Worm (Caenorhabditis elegans) whole organism, L1 larva: ENCODE measurements around the gene H20E11.1.

Experiments used
- C16A3.4 ChIP-seq: fragments of 150-350 bp; optimal IDR thresholded peaks from 2 replicates; lab custom pipeline; 2014; ENCODE audit warnings: missing biosample characterization, missing genetic modification characterization
- F16B12.6 ChIP-seq: fragments of 150-350 bp; optimal IDR thresholded peaks from 2 replicates; lab custom pipeline; 2014; ENCODE audit warnings: missing biosample characterization, missing genetic modification characterization
- aha-1 ChIP-seq: fragments of 150-350 bp; optimal IDR thresholded peaks from 2 replicates; lab custom pipeline; 2014; ENCODE audit warnings: missing biosample characterization, missing genetic modification characterization
- ama-1 ChIP-seq: fragments of 150-350 bp; optimal IDR thresholded peaks from 2 replicates; lab custom pipeline; 2014
- blmp-1 ChIP-seq: fragments of 150-350 bp; optimal IDR thresholded peaks from 2 replicates; lab custom pipeline; 2014; ENCODE audit warnings: missing biosample characterization, missing genetic modification characterization
- ceh-63 ChIP-seq: fragments of 200-800 bp; sonication (Bioruptor generic); optimal IDR thresholded peaks from 2 replicates; lab custom pipeline; 2018; ENCODE audit warnings: mild to moderate bottlenecking, missing genetic modification characterization, missing compliant biosample characterization
- ceh-8 ChIP-seq: fragments of 200-800 bp; sonication (Bioruptor generic); optimal IDR thresholded peaks from 2 replicates; lab custom pipeline; 2018; ENCODE audit warnings: mild to moderate bottlenecking, missing genetic modification characterization, moderate library complexity, missing compliant biosample characterization
- ceh-82 ChIP-seq, 3 experiments: fragments of 150-350 bp in 1 of 3; sonication (generic microtip) in 2 of 3; optimal IDR thresholded peaks; 2 replicates each; lab custom pipeline; 2014 to 2017; ENCODE audit warnings: missing biosample characterization in 3 of 3, missing genetic modification characterization in 3 of 3
- ceh-88 ChIP-seq: fragments of 200-800 bp; sonication (Bioruptor generic); IDR thresholded peaks from 2 replicates; pipeline ENCODE4 v1.3.6; 2022; ENCODE audit warnings: missing genetic modification characterization, missing compliant biosample characterization
- dsc-1 ChIP-seq: sonication (generic microtip); optimal IDR thresholded peaks from 2 replicates; lab custom pipeline; 2016; ENCODE audit warnings: mild to moderate bottlenecking, missing genetic modification characterization, missing compliant biosample characterization
- efl-1 ChIP-seq, 4 experiments: fragments of 150-350 bp; optimal IDR thresholded peaks in 3 of 4; peaks in 1 of 4; 1 replicate in 1 of 4; 2 replicates in 3 of 4; lab custom pipeline; 2014; ENCODE audit warnings: missing biosample characterization in 2 of 4, missing genetic modification characterization in 2 of 4, missing genetic modification reagents in 2 of 4
- elt-3 ChIP-seq, 6 experiments: fragments of 150-350 bp in 1 of 6; sonication (generic microtip); optimal IDR thresholded peaks; 2 replicates each; lab custom pipeline; 2017 to 2018; ENCODE audit warnings: missing biosample characterization in 6 of 6, missing genetic modification characterization in 6 of 6, inconsistent platforms in 1 of 6
- fkh-8 ChIP-seq: sonication (generic microtip); optimal IDR thresholded peaks from 2 replicates; lab custom pipeline; 2016; ENCODE audit warnings: mild to moderate bottlenecking, missing genetic modification characterization, missing compliant biosample characterization
- fos-1 ChIP-seq: fragments of 150-350 bp; optimal IDR thresholded peaks from 2 replicates; lab custom pipeline; 2014; ENCODE audit warnings: missing biosample characterization, missing genetic modification characterization
- hlh-4 ChIP-seq: sonication (generic microtip); optimal IDR thresholded peaks from 2 replicates; lab custom pipeline; 2016; ENCODE audit warnings: mild to moderate bottlenecking, missing genetic modification characterization, missing compliant biosample characterization
- irx-1 ChIP-seq: sonication (generic microtip); optimal IDR thresholded peaks from 2 replicates; lab custom pipeline; 2016; ENCODE audit warnings: missing genetic modification characterization, missing compliant biosample characterization
- isw-1 ChIP-seq: fragments of 200-800 bp; sonication (Bioruptor generic); IDR thresholded peaks from 2 replicates; pipeline ENCODE4 v1.3.6; 2022; ENCODE audit warnings: missing genetic modification characterization, missing compliant biosample characterization
- jun-1 ChIP-seq: fragments of 150-350 bp; optimal IDR thresholded peaks from 2 replicates; lab custom pipeline; 2014; ENCODE audit warnings: missing biosample characterization, missing genetic modification reagents, missing genetic modification characterization
- lin-14 ChIP-seq: fragments of 200-800 bp; sonication (Bioruptor generic); optimal IDR thresholded peaks from 2 replicates; lab custom pipeline; 2018; ENCODE audit warnings: mild to moderate bottlenecking, missing genetic modification characterization, moderate library complexity, missing compliant biosample characterization
- lin-15B ChIP-seq: fragments of 150-350 bp; sonication (generic microtip); optimal IDR thresholded peaks from 3 replicates; lab custom pipeline; 2014; ENCODE audit warnings: missing biosample characterization, missing genetic modification characterization
- lin-35 ChIP-seq, 2 experiments: fragments of 150-350 bp; optimal IDR thresholded peaks; 2 replicates each; lab custom pipeline; 2014; ENCODE audit warnings: missing biosample characterization in 2 of 2, missing genetic modification characterization in 2 of 2, missing genetic modification reagents in 2 of 2
- lin-39 ChIP-seq: fragments of 150-350 bp; optimal IDR thresholded peaks from 2 replicates; lab custom pipeline; 2014; ENCODE audit warnings: missing biosample characterization, missing genetic modification reagents, missing genetic modification characterization
- lir-3 ChIP-seq: sonication (generic microtip); optimal IDR thresholded peaks from 2 replicates; lab custom pipeline; 2016; ENCODE audit warnings: mild to moderate bottlenecking, missing genetic modification characterization, moderate library complexity, missing compliant biosample characterization; ENCODE audit not compliant: poor library complexity
- mef-2 ChIP-seq: fragments of 150-350 bp; optimal IDR thresholded peaks from 2 replicates; lab custom pipeline; 2014; ENCODE audit warnings: missing biosample characterization, missing genetic modification characterization
- nhr-19 ChIP-seq: fragments of 200-800 bp; sonication (Bioruptor generic); conservative IDR thresholded peaks from 2 replicates; pipeline ENCODE4 v1.3.6; 2022; ENCODE audit warnings: missing genetic modification characterization, missing compliant biosample characterization
- nhr-20 ChIP-seq: sonication (generic microtip); optimal IDR thresholded peaks from 2 replicates; lab custom pipeline; 2016; ENCODE audit warnings: mild to moderate bottlenecking, missing genetic modification characterization, missing compliant biosample characterization
- nhr-237 ChIP-seq: fragments of 150-350 bp; optimal IDR thresholded peaks from 2 replicates; lab custom pipeline; 2014; ENCODE audit warnings: missing biosample characterization, missing genetic modification characterization
- nhr-28 ChIP-seq: fragments of 150-350 bp; optimal IDR thresholded peaks from 2 replicates; lab custom pipeline; 2014; ENCODE audit warnings: missing biosample characterization, missing genetic modification characterization
- nhr-71 ChIP-seq: sonication (generic microtip); optimal IDR thresholded peaks from 2 replicates; lab custom pipeline; 2016; ENCODE audit warnings: mild to moderate bottlenecking, missing genetic modification characterization, moderate library complexity, missing compliant biosample characterization
- nhr-85 ChIP-seq: sonication (generic microtip); peaks from one replicate; lab custom pipeline; 2016; ENCODE audit warnings: missing genetic modification characterization, inconsistent platforms, missing compliant biosample characterization
- pax-3 ChIP-seq: fragments of 200-800 bp; sonication (Bioruptor generic); optimal IDR thresholded peaks from 2 replicates; lab custom pipeline; 2018; ENCODE audit warnings: mild to moderate bottlenecking, missing genetic modification characterization, moderate library complexity, missing compliant biosample characterization
- pqm-1 ChIP-seq: sonication (generic microtip); optimal IDR thresholded peaks from 3 replicates; lab custom pipeline; 2017; ENCODE audit warnings: missing biosample characterization, missing genetic modification characterization
- rnt-1 ChIP-seq: sonication (generic microtip); optimal IDR thresholded peaks from 2 replicates; lab custom pipeline; 2016; ENCODE audit warnings: mild to moderate bottlenecking, missing genetic modification characterization, moderate library complexity, missing compliant biosample characterization
- snu-23 ChIP-seq: sonication (generic microtip); optimal IDR thresholded peaks from 2 replicates; lab custom pipeline; 2016; ENCODE audit warnings: missing genetic modification characterization, missing compliant biosample characterization
- unc-86 ChIP-seq: sonication (generic microtip); optimal IDR thresholded peaks from 2 replicates; lab custom pipeline; 2016; ENCODE audit warnings: missing genetic modification characterization, missing compliant biosample characterization
- vab-15 ChIP-seq: sonication (generic microtip); optimal IDR thresholded peaks from 2 replicates; lab custom pipeline; 2017; ENCODE audit warnings: missing genotype, mild to moderate bottlenecking, missing genetic modification characterization, missing compliant biosample characterization
- zip-4 ChIP-seq: fragments of 200-800 bp; sonication (Bioruptor generic); optimal IDR thresholded peaks from 2 replicates; lab custom pipeline; 2018; ENCODE audit warnings: mild to moderate bottlenecking, missing genetic modification characterization, moderate library complexity, missing compliant biosample characterization
- ztf-11 ChIP-seq, 2 experiments: sonication (generic microtip); optimal IDR thresholded peaks; 2 replicates each; lab custom pipeline; 2016 to 2017; ENCODE audit warnings: missing genetic modification characterization in 2 of 2, missing biosample characterization in 1 of 2, missing compliant biosample characterization in 1 of 2
- ztf-4 ChIP-seq: fragments of 150-350 bp; optimal IDR thresholded peaks from 2 replicates; lab custom pipeline; 2014; ENCODE audit warnings: missing biosample characterization, missing genetic modification characterization

H20E11.1 gene

ce11 chrIV:6803805-6804344 is 26.1 kb upstream of the H20E11.1 start:
- TF ChIP-seq mef-2 (tag; lab: Kevin White, UChicago) (no peak), blmp-1 (tag; lab: Kevin White, UChicago) (peak; percentile 61), nhr-85 (tag; lab: Kevin White, UChicago) (peak; percentile 72), lin-35 (GFP tag; optimal IDR thresholded peaks at IDR 0.05; lab: Kevin White, UChicago) (peak in 1 of 2 experiments; percentile 23), hlh-4 (tag; lab: Kevin White, UChicago) (no peak), C16A3.4 (tag; lab: Kevin White, UChicago) (no peak), fos-1 (tag; lab: Kevin White, UChicago) (peak; percentile 3), jun-1 (tag; lab: Kevin White, UChicago) (no peak), aha-1 (tag; lab: Kevin White, UChicago) (no peak), irx-1 (tag; lab: Kevin White, UChicago) (no peak), ceh-88 (GFP tag; lab: Robert Waterston, UW) (no peak), pqm-1 (no peak), ztf-4 (tag; lab: Kevin White, UChicago) (no peak), ceh-63 (no peak), zip-4 (no peak), lin-14 (GFP tag; lab: Kevin White, UChicago) (peak; percentile 71), ama-1 (lab: Kevin White, UChicago) (no peak), nhr-19 (GFP tag; lab: Robert Waterston, UW) (no peak), rnt-1 (peak; percentile 66), elt-3 (tag; optimal IDR thresholded peaks at IDR 0.05; lab: Kevin White, UChicago) (peak in 1 of 6 experiments; percentile 52), ceh-82 (tag; optimal IDR thresholded peaks at IDR 0.05; lab: Kevin White, UChicago) (no peak), lin-15B (tag; lab: Kevin White, UChicago) (no peak), nhr-28 (tag; lab: Kevin White, UChicago) (no peak), isw-1 (GFP tag; lab: Robert Waterston, UW) (no peak), pax-3 (tag; lab: Kevin White, UChicago) (no peak), nhr-237 (tag; lab: Kevin White, UChicago) (no peak), efl-1 (optimal IDR thresholded peaks at IDR 0.05; lab: Kevin White, UChicago) (no peak), efl-1 (GFP tag; optimal IDR thresholded peaks at IDR 0.05 in 1 of 2; lab: Kevin White, UChicago) (peak in 1 of 2 experiments; percentile 60), snu-23 (GFP tag; lab: Kevin White, UChicago) (peak; percentile 31), unc-86 (tag; lab: Kevin White, UChicago) (no peak), ceh-8 (GFP tag; lab: Kevin White, UChicago) (no peak), lin-39 (tag; lab: Kevin White, UChicago) (peak; percentile 62), F16B12.6 (no peak), nhr-71 (tag; lab: Kevin White, UChicago) (peak; percentile 38), vab-15 (tag; lab: Kevin White, UChicago) (no peak), nhr-20 (tag; lab: Kevin White, UChicago) (peak; percentile 20), dsc-1 (tag; lab: Kevin White, UChicago) (no peak)

ce11 chrIV:6804815-6805214 is 25.1 kb upstream of the H20E11.1 start, which contains the start of gene C17H12.37:
Gene C17H12.37 (plus strand): TSS chrIV:6805115.
- no peak for TF ChIP-seq fkh-8 (tag; lab: Kevin White, UChicago)
- TF ChIP-seq ztf-11 (tag; optimal IDR thresholded peaks at IDR 0.05; lab: Kevin White, UChicago): no peak
- no peak for TF ChIP-seq lir-3
- no peak for TF ChIP-seq nhr-237 (tag; lab: Kevin White, UChicago)
